Fruit fly (Drosophila melanogaster) whole organism, larva: ENCODE results near the gene stas.
A peak's percentile ranks its signal among the peaks of the same experiment; 100 is the strongest.

Experiments used
- noc ChIP-seq: fragments of 200-800 bp; sonication (Bioruptor generic); optimal IDR thresholded peaks from 3 replicates; lab custom pipeline; 2019; ENCODE audit warnings: missing biosample characterization, mild to moderate bottlenecking, missing genetic modification characterization, moderate library complexity

Gene stas

DNA sequence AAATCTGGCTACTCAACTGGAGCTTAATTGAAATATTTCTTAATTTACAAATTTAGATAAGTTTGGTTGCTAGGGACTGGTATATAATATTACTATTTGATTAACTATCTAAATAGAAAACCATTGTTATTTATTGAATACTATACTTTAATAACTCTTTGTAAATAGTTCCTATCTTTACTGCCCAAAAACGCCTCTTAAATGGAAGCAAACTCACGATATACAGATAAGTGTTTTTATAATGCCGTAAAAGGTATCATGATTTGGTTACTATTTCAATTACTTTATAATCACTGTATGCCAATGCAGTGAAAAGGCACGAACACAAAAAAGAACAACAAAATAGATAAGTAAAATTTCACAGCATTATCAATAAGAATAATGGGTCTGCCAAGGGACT is 1.9 kb downstream of the stas start:
- TF ChIP-seq noc (tag; lab: Kevin White, UChicago), result peak; percentile 31

DNA sequence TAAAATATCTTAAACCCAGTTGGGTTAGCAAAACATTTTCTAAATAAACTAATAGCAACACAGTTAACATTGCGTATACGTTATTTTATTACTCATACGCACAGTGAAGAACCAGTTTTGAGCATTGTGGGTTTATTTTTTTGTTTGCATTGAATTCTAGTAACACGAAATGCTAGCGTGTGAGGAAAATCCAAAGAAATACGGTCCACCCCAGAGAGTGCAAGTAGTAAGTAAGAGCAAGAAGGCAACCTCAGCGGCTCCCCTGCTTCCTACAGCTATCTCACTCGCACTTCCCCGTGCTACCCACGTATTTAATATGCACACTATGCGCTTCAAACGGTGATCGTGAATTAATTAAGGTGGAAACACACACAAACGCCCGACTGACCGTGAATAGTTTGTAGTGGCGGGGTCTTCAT is 2.7 kb downstream of the stas start:
- TF ChIP-seq noc (tag; lab: Kevin White, UChicago), result peak; percentile 97

DNA sequence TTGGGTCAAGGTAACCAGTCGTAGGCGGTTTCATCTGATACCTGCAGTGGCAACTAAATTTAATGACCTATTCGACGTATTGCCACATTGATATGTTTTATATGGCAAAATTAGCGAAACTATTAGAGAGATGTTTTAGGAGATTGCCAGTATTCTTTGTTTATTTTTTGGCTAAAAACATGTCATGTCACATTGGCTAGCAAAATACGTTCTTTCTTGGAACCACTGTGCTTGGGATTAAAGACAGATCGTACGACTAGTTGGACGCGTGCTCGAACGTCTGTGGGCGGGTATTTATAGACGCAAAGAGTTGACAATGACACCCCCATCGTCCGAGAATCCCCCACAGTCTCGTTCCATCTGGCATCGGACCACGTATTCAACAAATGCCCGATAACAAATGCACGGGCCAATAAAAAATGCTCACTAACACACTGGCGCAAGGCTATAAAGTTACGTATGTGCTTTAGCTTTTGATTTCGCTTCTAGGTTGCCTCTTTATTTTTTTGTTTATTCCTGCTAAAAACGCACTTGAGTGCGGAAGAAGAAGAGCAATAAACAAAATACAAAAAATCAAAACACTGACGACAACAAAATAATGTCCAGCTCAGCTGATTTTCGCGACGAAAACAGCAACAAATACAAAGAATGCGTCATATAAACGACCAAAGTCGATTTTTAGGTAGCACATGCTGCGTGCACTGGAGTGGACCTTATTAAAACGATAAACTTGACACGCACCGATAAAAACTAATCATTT is 3.3 kb downstream of the stas start:
- TF ChIP-seq noc (tag; lab: Kevin White, UChicago), result no peak

DNA sequence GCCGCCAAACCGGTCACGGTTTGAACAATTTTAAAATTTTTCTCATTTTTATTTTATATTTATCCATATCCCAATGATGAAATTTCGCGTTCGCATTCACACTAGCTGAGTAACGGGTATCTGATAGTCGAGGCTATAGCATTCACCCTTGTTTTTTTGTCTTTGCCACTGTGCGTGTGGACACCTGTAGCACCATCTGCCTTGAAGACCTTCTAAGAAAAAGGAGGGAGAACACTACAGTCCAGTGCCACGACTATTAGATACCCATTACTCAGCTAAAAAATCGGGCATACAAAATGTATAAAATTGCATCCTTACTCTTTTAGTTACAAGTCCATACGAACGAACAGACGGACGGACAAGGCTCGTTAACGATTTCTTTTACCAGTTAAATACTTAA is 5.5 kb downstream of the stas start:
- no peak for TF ChIP-seq noc (tag; lab: Kevin White, UChicago)

DNA sequence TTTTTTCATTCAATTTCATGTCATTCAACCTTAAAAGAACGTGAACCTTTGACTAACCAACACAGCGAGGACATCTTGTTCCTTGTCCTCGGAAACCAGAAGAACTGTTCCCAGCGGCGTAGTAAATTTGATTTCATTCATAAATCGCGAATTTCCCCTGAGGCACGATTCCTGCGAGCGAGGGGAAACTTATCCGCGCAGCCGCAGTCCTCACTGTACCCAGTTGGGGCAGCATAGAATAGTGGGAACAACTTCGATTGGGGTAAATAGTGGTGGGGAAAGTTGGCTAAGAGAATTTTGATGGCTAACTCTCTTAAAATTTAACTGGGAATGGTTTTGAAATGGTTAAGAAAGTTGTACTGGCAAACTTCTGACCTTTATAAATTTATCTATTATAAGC is 16.2 kb downstream of the stas start:
- no peak for TF ChIP-seq noc (tag; lab: Kevin White, UChicago)

DNA sequence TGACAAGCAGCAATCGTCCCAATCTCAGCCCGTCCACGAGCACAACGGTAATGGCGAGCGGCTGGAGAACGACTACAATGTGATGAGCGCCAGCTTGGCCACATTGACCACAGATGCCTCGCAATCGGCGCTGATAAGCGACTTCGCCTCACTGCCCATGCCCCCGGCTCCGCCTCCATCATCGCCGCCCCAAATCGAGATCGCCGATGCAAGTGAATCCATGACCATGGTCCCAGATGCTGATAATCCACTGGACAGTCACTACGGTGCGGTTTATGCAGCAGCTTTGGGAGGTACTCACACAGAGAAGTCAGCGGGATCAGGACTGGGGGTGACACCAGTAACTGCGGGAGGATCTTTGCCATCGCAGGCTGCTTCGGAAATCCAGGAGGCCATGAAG is 25.2 kb downstream of the stas start:
- no peak for TF ChIP-seq noc (tag; lab: Kevin White, UChicago)

DNA sequence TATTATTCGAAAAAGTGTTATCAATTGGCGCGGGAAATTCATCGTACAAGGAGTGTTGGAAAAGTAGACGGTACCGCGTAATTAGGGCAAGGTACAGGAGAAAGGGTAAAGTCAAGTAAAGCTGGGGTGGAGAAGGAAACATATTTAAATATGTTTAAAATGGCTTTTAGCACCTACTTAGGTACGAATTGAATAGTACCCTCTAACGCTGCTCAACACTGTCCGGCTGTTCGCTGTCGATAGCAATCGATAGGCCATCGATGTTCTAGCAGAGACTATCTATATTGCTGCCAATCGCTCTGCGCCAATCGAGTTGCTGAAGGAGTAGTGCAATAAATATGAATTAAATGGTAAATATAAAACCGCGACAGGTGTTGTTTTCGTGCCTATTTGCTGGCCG is 28.4 kb downstream of the stas start, which contains the start of gene X11L:
Gene X11L, plus strand, starts transcription at position 279 of the 400 bp plus-strand sequence.
- TF ChIP-seq noc (tag; lab: Kevin White, UChicago), result no peak

DNA sequence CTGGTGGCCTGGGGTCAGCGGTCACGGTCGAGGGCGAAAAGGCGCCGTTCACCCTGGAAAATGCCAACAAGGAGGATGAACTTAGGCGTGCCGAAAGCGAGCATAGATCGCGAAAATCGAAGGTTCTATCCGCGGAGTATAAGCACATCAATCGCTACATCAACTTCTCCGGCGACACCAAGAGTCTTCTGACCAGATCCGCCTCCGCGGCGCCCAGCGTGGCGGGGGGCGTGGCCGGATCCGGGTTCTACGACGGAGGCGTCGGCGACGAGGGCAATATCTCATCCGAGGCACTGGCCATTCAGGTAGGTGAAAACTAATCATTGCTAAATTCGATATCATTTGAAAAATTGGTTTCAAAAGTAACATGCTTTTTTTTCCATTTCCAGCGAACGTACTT is 30.1 kb downstream of the stas start:
- TF ChIP-seq noc (tag; lab: Kevin White, UChicago), result no peak

DNA sequence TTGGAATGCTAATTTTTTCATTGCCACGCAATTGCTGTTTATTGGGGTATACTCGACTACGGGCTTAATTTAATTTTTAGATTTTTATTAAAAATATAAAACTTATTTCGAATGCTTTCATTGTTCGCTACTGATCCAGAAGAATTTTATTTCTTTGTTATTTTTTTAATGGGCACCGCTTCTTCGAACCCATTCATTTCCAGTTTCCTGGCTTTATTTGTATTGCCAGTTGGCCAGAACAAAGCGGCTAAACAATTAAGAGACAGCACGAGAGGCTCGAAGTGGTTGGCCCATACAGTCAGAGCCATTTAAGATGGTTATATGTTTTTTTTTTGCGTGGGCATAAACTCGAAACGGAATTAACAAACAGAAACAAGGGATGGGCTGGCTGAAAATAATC is 31.9 kb downstream of the stas start:
- peak; percentile 88 for TF ChIP-seq noc (tag; lab: Kevin White, UChicago)

DNA sequence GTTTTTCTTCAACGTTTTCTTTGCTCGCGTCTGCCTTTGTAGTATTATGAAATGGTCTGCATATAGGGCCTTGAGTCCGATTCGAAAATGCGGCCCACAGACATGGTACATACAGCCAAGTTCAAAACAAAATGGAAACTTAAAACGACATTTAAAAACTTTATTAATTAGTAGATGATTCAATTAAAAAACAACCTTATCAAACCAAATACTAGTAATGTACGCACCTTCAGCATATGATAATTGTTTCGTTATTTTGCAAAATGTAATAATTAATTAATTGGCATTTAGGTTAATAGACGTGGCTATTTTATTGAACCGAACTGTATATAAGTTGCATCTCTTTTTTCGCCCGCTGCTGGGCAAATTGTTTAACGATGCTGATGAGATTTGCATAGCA is 33.0 kb downstream of the stas start:
- no peak for TF ChIP-seq noc (tag; lab: Kevin White, UChicago)

DNA sequence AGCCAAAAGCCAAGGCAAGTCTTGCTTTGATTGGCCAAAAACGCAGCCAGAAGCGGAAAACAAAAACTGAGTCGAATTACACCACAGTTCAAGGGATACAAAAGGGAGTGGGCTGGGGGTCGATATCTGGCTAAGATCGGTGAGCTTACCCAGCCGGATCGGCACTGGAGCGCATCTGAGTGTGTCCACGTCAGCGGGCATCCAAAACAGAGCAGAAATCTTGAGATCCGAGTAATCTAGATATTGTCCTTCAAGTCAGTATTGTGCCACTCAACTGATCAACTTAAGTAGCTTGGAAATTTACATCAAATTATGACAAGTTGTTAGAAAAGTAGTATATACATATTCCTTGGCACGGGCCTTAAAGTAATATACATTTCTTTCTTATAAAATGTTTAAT is 39.1 kb downstream of the stas start, which contains the start of gene CG12992:
Gene CG12992, plus strand, starts transcription at position 301 of the 400 bp plus-strand sequence.
- TF ChIP-seq noc (tag; lab: Kevin White, UChicago), result no peak

DNA sequence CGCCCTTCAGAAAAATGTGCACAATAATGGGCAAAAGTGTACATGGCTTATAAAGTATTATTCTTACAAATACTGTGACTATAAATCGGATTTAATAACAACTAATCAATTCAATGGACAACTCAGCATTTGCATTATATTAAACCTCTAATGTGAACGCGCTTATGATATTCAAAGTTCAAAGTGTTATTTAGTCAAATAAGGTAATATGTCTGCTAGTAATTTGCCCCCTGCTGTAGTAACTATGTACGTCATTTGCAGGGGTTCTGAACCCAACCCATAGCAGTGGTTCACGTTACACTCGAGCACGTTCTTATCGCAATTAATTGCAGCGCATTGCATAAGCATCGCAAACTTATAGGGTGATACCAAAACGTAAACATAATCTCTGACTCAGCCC is 39.6 kb downstream of the stas start:
- no peak for TF ChIP-seq noc (tag; lab: Kevin White, UChicago)

DNA sequence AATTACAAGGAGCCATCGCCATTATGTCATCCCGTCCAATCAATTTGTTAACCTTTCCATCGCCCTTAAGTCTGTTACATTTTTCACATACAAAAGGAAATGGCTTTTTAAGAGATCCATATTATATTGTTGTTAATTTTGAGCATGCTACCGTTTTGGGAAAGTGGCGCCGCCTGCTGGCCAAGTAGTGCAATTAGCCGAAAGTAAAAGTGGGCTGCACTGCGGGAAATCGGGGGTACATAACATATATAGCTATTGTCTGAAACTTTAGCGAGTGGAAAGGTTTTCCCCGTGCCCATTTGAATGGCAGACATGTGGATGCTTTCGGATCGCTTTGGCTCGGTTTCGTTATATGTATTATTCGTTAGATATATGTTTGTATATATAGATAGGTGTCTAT is 41.8 kb downstream of the stas start:
- no peak for TF ChIP-seq noc (tag; lab: Kevin White, UChicago)

DNA sequence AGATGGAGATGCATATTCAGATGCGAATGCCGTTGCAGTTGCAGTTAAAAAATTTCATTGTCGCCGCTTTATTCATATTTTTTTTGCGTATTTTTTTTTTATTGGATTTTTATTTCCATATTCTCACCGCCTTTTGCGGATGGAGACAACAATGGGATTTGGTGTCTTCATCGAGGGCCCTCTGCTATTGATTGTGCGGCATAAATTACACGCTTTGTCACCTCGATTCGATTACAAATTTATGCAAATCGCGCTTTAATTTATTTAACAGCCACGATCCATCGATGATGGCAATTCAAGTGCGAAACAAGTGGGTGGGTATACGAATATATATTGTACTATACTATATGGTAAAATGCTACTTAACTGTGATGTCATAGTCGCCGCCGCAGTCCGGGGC is 44.0 kb downstream of the stas start:
- no peak for TF ChIP-seq noc (tag; lab: Kevin White, UChicago)

DNA sequence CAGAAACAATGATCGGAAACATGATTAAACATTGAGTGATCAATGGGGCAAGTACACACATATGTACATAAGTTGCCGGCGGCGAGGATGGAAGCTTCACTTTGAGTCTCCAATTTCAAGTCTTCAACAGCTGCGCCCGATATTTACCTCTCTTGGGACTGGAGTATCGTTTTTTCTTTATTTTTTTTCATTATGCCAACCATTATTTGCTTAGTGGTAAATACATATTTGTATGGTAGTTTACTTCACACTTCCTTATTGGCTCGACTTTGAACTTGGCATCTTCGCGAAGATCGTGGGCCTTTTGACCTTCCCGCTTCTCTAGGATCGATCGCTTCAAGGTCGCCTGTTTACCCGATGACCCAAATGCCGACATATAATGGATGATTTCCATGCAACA is 45.0 kb downstream of the stas start:
- no peak for TF ChIP-seq noc (tag; lab: Kevin White, UChicago)

DNA sequence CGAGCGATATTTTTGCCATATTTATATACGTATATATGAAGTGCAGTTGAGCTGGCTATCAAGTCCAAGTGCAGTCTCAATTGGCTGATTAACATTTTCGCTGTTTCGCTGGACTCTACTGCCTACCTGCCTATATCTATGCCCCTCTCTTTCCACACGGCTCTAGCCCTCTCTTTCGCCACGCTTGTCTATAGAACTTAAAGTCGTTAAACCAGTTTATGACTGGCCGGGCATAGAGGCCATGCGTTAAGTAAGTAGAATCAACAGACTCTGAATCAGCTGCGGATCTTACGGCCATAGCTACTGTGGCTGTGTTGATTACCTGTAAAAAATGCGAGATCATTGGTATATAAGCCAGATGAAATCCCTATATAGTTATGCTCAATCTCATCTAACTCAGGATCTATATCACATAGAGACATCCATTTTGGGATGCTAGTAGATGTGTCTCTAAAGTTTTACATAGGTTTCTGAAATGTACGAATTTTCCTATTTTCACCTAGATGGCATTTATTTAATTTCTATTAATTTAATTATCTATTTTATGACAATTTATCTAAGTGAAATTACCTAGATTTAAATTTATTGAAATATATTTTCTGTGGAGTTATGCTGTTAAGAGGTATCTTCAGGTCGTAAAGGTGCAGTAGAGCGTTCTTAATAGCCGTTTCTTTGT is 46.0 kb downstream of the stas start:
- TF ChIP-seq noc (tag; lab: Kevin White, UChicago), result peak; percentile 51

DNA sequence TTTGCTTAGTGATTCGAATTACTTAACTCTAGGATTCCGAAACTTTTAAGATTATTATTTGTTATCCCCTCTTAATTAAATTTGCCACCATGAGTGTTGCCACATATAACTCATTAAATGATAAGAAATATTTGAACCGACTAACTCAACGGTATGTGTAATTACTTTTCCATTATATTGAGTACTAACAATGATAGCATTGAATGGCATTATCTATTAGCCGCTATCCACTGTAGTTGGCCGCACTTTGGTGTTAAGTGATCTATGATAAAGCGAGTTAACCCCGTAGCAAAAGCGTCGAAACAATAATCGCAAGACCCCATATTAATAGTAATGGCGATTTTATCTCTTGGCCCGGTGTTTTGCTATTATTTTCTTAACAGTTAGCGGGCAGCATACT is 46.7 kb downstream of the stas start:
- no peak for TF ChIP-seq noc (tag; lab: Kevin White, UChicago)
